Worm (Caenorhabditis elegans) whole organism, midembryonic: ENCODE measurements around the gene nrde-3.

Source experiments
- flt-1 ChIP-seq: fragments of 200-800 bp; sonication (Bioruptor generic); IDR thresholded peaks from 2 replicates; pipeline ENCODE4 v1.3.6; 2022; ENCODE audit warnings: missing genetic modification characterization, missing compliant biosample characterization
- klf-2 ChIP-seq: fragments of 200-800 bp; sonication (Bioruptor generic); conservative IDR thresholded peaks from 2 replicates; pipeline ENCODE4 v1.3.6; 2022; ENCODE audit warnings: missing genetic modification reagents, missing genetic modification characterization, missing compliant biosample characterization
- ztf-23 ChIP-seq: fragments of 200-800 bp; sonication (Bioruptor generic); IDR thresholded peaks from 2 replicates; pipeline ENCODE4 v1.3.6; 2022; ENCODE audit warnings: missing genetic modification reagents, missing genetic modification characterization, missing compliant biosample characterization
- ztf-29 ChIP-seq: fragments of 200-800 bp; sonication (Bioruptor generic); IDR thresholded peaks from 2 replicates; pipeline ENCODE4 v1.3.6; 2022; ENCODE audit warnings: missing genetic modification reagents, missing genetic modification characterization, missing compliant biosample characterization

DNA sequence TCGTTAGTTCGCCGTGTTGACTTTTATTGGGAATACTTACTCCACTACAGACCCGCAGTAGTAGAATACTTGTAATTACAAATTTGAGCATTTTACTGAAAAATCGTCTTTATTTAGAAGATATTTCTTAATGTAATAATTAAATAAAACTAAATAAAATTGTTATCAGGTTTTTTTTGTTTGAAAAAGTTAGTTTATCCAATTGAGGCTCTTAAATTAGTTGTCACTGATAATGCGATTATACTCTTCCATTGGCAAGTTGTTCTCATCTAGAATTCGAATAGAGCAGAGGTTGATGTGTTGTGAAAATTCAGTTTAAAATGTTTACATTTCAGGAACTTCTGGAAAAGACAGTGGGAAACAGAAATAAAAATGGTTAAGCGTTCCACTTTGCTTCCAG lies 53.5 kb downstream of the nrde-3 start, which contains the start of gene ZK1193.2:
- no peak for TF ChIP-seq klf-2 (GFP tag; lab: Robert Waterston, UW)
- no peak for TF ChIP-seq flt-1 (GFP tag; lab: Robert Waterston, UW)
- TF ChIP-seq ztf-23, result no peak
- no peak for TF ChIP-seq ztf-29 (GFP tag; lab: Robert Waterston, UW)
